Fruit fly (Drosophila melanogaster) whole organism, wandering third instar larva: ENCODE measurements around the gene Ak3.

Experiments
- Hr78 ChIP-seq: fragments of >200 bp; optimal IDR thresholded peaks from 2 replicates; lab custom pipeline; 2017; ENCODE audit warnings: missing biosample characterization, missing genetic modification characterization
- N ChIP-seq: fragments of >200 bp; optimal IDR thresholded peaks from 2 replicates; lab custom pipeline; 2018; ENCODE audit warnings: missing biosample characterization, missing external identifiers, missing genetic modification characterization
- dmrt93B ChIP-seq: fragments of 200-800 bp; sonication (Bioruptor generic); optimal IDR thresholded peaks from 2 replicates; lab custom pipeline; 2018; ENCODE audit warnings: missing biosample characterization, mild to moderate bottlenecking, missing genetic modification characterization
- fru ChIP-seq: fragments of 200-800 bp; sonication (Bioruptor generic); optimal IDR thresholded peaks from 3 replicates; lab custom pipeline; 2016; ENCODE audit warnings: missing biosample characterization, mild to moderate bottlenecking, missing genetic modification characterization
- lola ChIP-seq: fragments of >200 bp; optimal IDR thresholded peaks from 2 replicates; lab custom pipeline; 2017; ENCODE audit warnings: missing biosample characterization, missing genetic modification characterization
- pan ChIP-seq: fragments of >200 bp; optimal IDR thresholded peaks from 2 replicates; lab custom pipeline; 2017

- no peak for TF ChIP-seq fru (GFP tag; lab: Kevin White, UChicago)
- no peak for TF ChIP-seq pan (lab: Kevin White, UChicago)
- TF ChIP-seq dmrt93B (GFP tag; lab: Kevin White, UChicago) = no peak
- TF ChIP-seq lola (GFP tag; lab: Kevin White, UChicago) = no peak
- TF ChIP-seq N = no peak
- no peak for TF ChIP-seq Hr78
These were observed 10.8 kb downstream of the Ak3 start for dm6 chr3R:10878628-10879027.
